Worm (Caenorhabditis elegans): ENCODE results near the gene clec-138.

DNA sequence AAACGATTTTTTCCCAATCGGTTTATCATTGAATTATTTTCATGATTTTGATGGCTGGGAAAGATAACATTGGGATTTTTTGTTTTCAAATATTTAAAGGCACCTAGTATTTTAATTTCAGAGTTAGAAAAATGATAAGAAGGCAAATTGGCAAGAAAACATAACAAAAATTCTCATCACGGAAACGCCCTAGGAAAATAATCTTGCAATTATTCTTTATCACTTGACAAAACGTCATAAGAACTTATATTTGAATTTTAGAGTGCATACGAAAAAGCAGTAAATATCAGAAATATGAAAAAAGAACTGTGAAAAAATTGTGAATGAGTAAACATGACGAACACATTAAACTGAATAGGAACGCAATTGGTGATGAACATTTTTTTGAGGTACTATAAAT, 37.8 kb upstream of the clec-138 start:
- TF ChIP-seq ama-1 (optimal IDR thresholded peaks at IDR 0.05), result no peak
- no peak for TF ChIP-seq sea-1 (GFP tag; conservative IDR thresholded peaks at IDR 0.05)
- no peak for TF ChIP-seq hmg-4 (GFP tag; optimal IDR thresholded peaks at IDR 0.05)
- TF ChIP-seq tbx-11 (GFP tag; IDR thresholded peaks at IDR 0.05), result no peak
- TF ChIP-seq B0310.2 (tag; optimal IDR thresholded peaks at IDR 0.05), result no peak
- TF ChIP-seq ets-7 (tag; optimal IDR thresholded peaks at IDR 0.05), result no peak
- no peak for TF ChIP-seq flt-1 (GFP tag; IDR thresholded peaks at IDR 0.05)
- no peak for TF ChIP-seq aly-1 (tag; optimal IDR thresholded peaks at IDR 0.05)
- TF ChIP-seq pes-1 (GFP tag; IDR thresholded peaks at IDR 0.05), result no peak

All from whole organism, early embryonic.